Worm (Caenorhabditis elegans): ENCODE data around the gene tdo-2.

DNA sequence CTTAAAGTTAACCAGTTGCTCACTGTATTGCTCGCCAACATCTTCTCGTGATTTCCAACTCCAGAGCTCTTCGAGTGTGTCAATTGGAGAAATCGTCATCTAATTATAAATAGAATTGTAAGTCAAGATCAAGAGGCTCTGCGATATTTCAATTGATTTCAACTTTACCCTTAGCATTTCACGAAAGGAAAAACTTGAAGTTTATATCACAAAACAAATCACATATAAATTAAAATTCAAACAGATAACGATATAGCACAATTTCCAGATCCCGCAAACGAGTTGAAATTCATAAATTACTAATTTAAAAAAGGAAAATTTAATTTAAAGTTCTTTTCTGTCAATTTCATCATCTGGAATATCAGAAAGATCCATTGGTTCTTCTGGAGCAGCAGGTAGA, 51.4 kb downstream of the tdo-2 start, which contains the start of gene eng-1:
- TF ChIP-seq tbx-11 (GFP tag; IDR thresholded peaks at IDR 0.05) (no peak), ets-7 (tag; optimal IDR thresholded peaks at IDR 0.05) (no peak), ama-1 (optimal IDR thresholded peaks at IDR 0.05) (no peak), hmbx-1 (tag; optimal IDR thresholded peaks at IDR 0.05) (no peak), flt-1 (GFP tag; IDR thresholded peaks at IDR 0.05) (no peak), B0310.2 (tag; optimal IDR thresholded peaks at IDR 0.05) (no peak), pes-1 (GFP tag; IDR thresholded peaks at IDR 0.05) (no peak), sea-1 (GFP tag; conservative IDR thresholded peaks at IDR 0.05) (no peak), scrt-1 (GFP tag; IDR thresholded peaks at IDR 0.05) (no peak), ceh-36 (tag; optimal IDR thresholded peaks at IDR 0.05) (no peak), hmg-4 (GFP tag; optimal IDR thresholded peaks at IDR 0.05) (no peak), ceh-13 (GFP tag; optimal IDR thresholded peaks at IDR 0.05) (no peak), aly-1 (tag; optimal IDR thresholded peaks at IDR 0.05) (no peak), F13C5.2 (tag; optimal IDR thresholded peaks at IDR 0.05) (no peak)
